Worm (Caenorhabditis elegans) whole organism, L3 larva: Measurements from ENCODE around the gene T04B2.8.

Source experiments
- jun-1 ChIP-seq: fragments of 150-350 bp; optimal IDR thresholded peaks from 2 replicates; lab custom pipeline; 2014; ENCODE audit warnings: missing biosample characterization, missing genetic modification reagents, missing genetic modification characterization
- nhr-237 ChIP-seq: fragments of 150-350 bp; optimal IDR thresholded peaks from 2 replicates; lab custom pipeline; 2014; ENCODE audit warnings: missing biosample characterization, missing genetic modification characterization

DNA sequence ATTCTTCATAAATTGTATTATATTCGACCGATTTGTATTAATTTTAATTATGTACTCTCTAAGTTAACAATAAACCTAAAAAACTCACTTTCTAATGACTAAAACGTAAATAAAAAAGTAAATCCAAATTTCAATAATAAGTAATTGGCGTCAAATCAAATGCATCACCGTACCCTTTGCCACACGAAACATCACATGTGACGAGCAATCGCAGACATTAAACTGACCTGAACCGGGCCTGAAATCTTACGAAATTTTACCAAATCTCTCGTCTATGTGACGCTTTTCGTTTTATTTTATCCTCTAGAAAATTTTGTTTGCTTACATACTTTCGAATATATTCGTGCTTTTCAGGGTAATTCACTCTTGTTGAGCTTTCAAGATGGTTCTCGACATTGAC lies 47.6 kb downstream of the T04B2.8 start, which contains the start of the genes C47E12.2 and sars-1:
- TF ChIP-seq jun-1 (tag; lab: Kevin White, UChicago) (no peak), nhr-237 (no peak)
